Worm (Caenorhabditis elegans): Measurements from ENCODE around the gene irg-2.

The irg-2 gene

DNA sequence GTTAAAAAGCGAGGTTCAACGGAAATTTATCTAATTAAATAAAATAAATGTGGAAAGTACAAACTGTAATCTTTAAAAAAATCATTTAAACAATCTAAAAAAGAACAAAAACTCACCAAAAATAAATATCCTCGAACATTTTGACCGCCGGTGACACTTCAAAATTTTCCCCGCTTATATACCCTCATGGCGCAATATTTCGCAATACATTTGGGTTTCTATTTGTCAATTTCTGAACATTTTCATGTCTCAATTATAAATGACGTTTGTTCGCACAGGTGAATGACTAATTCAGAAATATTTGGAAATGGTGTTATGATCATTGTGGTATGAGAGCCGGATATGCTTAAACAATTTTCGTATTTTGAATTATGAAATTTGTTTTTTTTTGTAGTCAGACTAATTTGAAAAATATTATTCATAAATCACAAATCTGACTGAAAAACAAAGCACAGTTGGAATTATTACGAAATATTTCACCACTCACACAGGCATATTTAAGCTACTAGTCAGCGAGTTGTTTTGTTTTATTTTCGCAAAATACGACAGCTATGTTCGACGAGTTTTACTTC, at the start of gene irg-2, which contains the start of gene C49G7.10:
Gene irg-2, plus strand, starts transcription at position 329 of the 572 bp plus-strand sequence.
Gene C49G7.10, minus strand, starts transcription at position 169 of the 572 bp plus-strand sequence.
- no peak for TF ChIP-seq nhr-12 (tag; optimal IDR thresholded peaks at IDR 0.05)
- TF ChIP-seq nhr-11 (tag; optimal IDR thresholded peaks at IDR 0.05), result no peak
- TF ChIP-seq peb-1 (tag; optimal IDR thresholded peaks at IDR 0.05), result no peak
- TF ChIP-seq fos-1 (tag; optimal IDR thresholded peaks at IDR 0.05), result peak; percentile 2
- no peak for TF ChIP-seq unc-62 (GFP tag; optimal IDR thresholded peaks at IDR 0.05)
- TF ChIP-seq unc-55 (GFP tag; optimal IDR thresholded peaks at IDR 0.05), result peak; percentile 35
- TF ChIP-seq nhr-10 (tag; optimal IDR thresholded peaks at IDR 0.05), result no peak
- TF ChIP-seq C34F6.9 (tag; optimal IDR thresholded peaks at IDR 0.05), result peak; percentile 24
- TF ChIP-seq lin-13 (GFP tag; optimal IDR thresholded peaks at IDR 0.05), result no peak
- TF ChIP-seq lin-11 (tag; optimal IDR thresholded peaks at IDR 0.05), result no peak
- TF ChIP-seq ama-1 (optimal IDR thresholded peaks at IDR 0.05), result no peak
- peak; percentile 100 for TF ChIP-seq nhr-129 (tag; optimal IDR thresholded peaks at IDR 0.05)
- TF ChIP-seq nhr-237 (tag; optimal IDR thresholded peaks at IDR 0.05), result no peak
- no peak for TF ChIP-seq ztf-11 (tag; optimal IDR thresholded peaks at IDR 0.05)
- TF ChIP-seq F13H6.1 (tag; optimal IDR thresholded peaks at IDR 0.05), result no peak
- TF ChIP-seq ztf-4 (tag; optimal IDR thresholded peaks at IDR 0.05), result no peak

DNA sequence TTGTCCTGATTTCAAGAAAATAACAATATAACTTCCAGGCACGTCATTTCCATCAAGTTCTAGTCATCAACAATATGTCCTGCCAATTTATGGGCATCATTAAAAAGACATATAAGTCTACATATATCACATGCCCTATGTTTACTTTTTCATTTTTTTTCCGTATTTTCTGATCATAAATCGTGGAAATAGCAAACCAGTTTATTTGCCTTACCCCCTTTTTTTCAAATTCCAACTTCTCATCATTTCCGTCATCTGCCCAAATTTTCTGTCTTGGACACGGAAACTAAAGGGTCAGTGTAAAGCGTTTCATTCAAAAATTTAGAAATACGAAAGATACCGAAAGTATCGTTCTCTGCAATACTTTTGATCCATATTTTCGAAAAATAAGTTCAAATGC, 49.6 kb upstream of the irg-2 start:
- no peak for TF ChIP-seq alr-1 (tag; optimal IDR thresholded peaks at IDR 0.05)
- TF ChIP-seq Y55F3AM.14 (GFP tag; optimal IDR thresholded peaks at IDR 0.05), result no peak
- TF ChIP-seq skn-1 (tag; optimal IDR thresholded peaks at IDR 0.05), result no peak
- no peak for TF ChIP-seq ztf-1 (GFP tag; conservative IDR thresholded peaks at IDR 0.05)
- TF ChIP-seq aly-2 (tag; optimal IDR thresholded peaks at IDR 0.05), result no peak
- TF ChIP-seq blmp-1 (tag; optimal IDR thresholded peaks at IDR 0.05; ENCODE audit: insufficient read depth), result no peak
- TF ChIP-seq nhr-21 (tag; optimal IDR thresholded peaks at IDR 0.05), result no peak
- TF ChIP-seq sma-3 (GFP tag; optimal IDR thresholded peaks at IDR 0.05), result no peak
- TF ChIP-seq lin-39 (tag; optimal IDR thresholded peaks at IDR 0.05), result no peak
- TF ChIP-seq ZK546.5 (tag; optimal IDR thresholded peaks at IDR 0.05), result no peak
- no peak for TF ChIP-seq elt-3 (tag; optimal IDR thresholded peaks at IDR 0.05)
- TF ChIP-seq nhr-237 (tag; optimal IDR thresholded peaks at IDR 0.05), result no peak
- TF ChIP-seq zag-1 (tag; optimal IDR thresholded peaks at IDR 0.05), result no peak
- TF ChIP-seq unc-62 (GFP tag; optimal IDR thresholded peaks at IDR 0.05), result no peak

DNA sequence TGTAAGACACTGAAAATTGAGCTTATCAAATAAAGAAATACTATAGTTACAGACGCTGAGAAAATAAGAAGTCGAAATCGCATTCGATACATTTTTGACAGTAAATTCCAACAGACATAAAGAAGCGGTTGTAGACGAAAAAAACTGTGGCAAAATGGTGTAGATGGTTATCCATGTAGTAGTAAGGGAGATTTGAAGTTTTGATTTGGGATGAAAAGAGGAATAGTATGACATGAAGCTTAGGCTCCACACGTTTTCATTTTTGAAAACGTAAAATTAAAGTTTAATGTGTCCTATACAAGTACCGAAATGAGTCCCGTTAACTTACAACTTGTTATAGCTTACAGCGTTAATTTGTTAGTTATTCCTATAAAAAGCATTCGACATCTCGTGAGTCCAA, 47.9 kb upstream of the irg-2 start, which contains the start of gene K09D9.9:
Gene K09D9.9, minus strand, starts transcription at position 101 of the 400 bp plus-strand sequence.
- TF ChIP-seq nhr-10 (tag; optimal IDR thresholded peaks at IDR 0.05) (no peak), nhr-12 (tag; optimal IDR thresholded peaks at IDR 0.05) (no peak), elt-3 (tag; optimal IDR thresholded peaks at IDR 0.05) (no peak)

DNA sequence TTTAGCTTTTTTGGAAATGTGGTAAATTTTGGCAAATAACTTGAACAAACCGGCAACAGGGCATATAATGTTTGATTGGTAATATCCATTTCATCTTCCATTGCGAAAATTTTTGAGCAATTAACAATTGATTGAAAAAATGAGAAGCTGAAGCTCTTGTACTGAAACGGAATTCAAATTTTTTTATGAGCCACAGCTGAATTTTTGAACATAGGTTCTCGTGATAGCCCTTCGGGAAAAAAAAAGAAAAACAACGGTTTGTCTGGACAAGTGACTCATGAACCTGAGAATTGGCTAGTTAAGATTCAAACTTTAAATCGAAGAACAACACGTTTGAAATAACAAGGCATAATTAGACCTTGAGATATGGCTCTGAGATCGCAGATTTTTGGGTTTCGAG, 46.1 kb upstream of the irg-2 start, which contains the start of gene srx-62:
Gene srx-62, minus strand, starts transcription at position 101 of the 400 bp plus-strand sequence.
- TF ChIP-seq fos-1 (tag; optimal IDR thresholded peaks at IDR 0.05) (no peak), mab-5 (tag; optimal IDR thresholded peaks at IDR 0.05) (no peak), nhr-12 (tag; optimal IDR thresholded peaks at IDR 0.05) (no peak), nhr-6 (tag; optimal IDR thresholded peaks at IDR 0.05) (no peak), C34F6.9 (tag; optimal IDR thresholded peaks at IDR 0.05) (no peak), ama-1 (optimal IDR thresholded peaks at IDR 0.05) (no peak), sma-3 (GFP tag; optimal IDR thresholded peaks at IDR 0.05) (no peak), nhr-77 (tag; optimal IDR thresholded peaks at IDR 0.05) (no peak), F13H6.1 (tag; optimal IDR thresholded peaks at IDR 0.05) (no peak), Y55F3AM.14 (GFP tag; optimal IDR thresholded peaks at IDR 0.05) (no peak), unc-39 (tag; optimal IDR thresholded peaks at IDR 0.05) (no peak), ceh-82 (tag; optimal IDR thresholded peaks at IDR 0.05) (no peak), aly-2 (tag; optimal IDR thresholded peaks at IDR 0.05) (no peak), sma-9 (GFP tag; optimal IDR thresholded peaks at IDR 0.05) (no peak), sma-9 (tag; optimal IDR thresholded peaks at IDR 0.05) (no peak), mbf-1 (tag; optimal IDR thresholded peaks at IDR 0.05) (no peak), snpc-4 (tag; optimal IDR thresholded peaks at IDR 0.05) (no peak), blmp-1 (tag; optimal IDR thresholded peaks at IDR 0.05; ENCODE audit: insufficient read depth) (no peak)

All from whole organism, L2 larva.